Fruit fly (Drosophila melanogaster): ENCODE measurements around the gene unc-13-4A.

The unc-13-4A gene

dm6 chr3L:7319768-7320167 is 7.1 kb upstream of the unc-13-4A start, which contains the start of gene CG8607:
TSS of gene CG8607 (plus strand) at chr3L:7320068.
- TF ChIP-seq CG7045 (GFP tag; optimal IDR thresholded peaks at IDR 0.05) (no peak), CG12768 (GFP tag; optimal IDR thresholded peaks at IDR 0.05) (no peak), CG14711 (tag; optimal IDR thresholded peaks at IDR 0.05) (no peak), ovo (GFP tag; optimal IDR thresholded peaks at IDR 0.05) (no peak), CG33017 (tag; optimal IDR thresholded peaks at IDR 0.05) (no peak), toe (GFP tag; optimal IDR thresholded peaks at IDR 0.05) (no peak), CG11617 (GFP tag; optimal IDR thresholded peaks at IDR 0.05) (no peak), Hr96 (GFP tag; optimal IDR thresholded peaks at IDR 0.05) (no peak), cic (GFP tag; optimal IDR thresholded peaks at IDR 0.05) (no peak), CG7101 (tag; optimal IDR thresholded peaks at IDR 0.05) (no peak), cnc (optimal IDR thresholded peaks at IDR 0.05) (no peak), CG5204 (GFP tag; optimal IDR thresholded peaks at IDR 0.05) (no peak), Clk (GFP tag; optimal IDR thresholded peaks at IDR 0.05) (no peak), Mnt (GFP tag; optimal IDR thresholded peaks at IDR 0.05) (no peak), Crg-1 (GFP tag; optimal IDR thresholded peaks at IDR 0.05) (no peak), kay (GFP tag; ENCODE audit: borderline replicate concordance) (no peak), bab1 (GFP tag; optimal IDR thresholded peaks at IDR 0.05) (no peak), CG1620 (GFP tag; optimal IDR thresholded peaks at IDR 0.05) (no peak), pad (GFP tag; optimal IDR thresholded peaks at IDR 0.05) (no peak), tj (GFP tag; optimal IDR thresholded peaks at IDR 0.05) (no peak)

DNA sequence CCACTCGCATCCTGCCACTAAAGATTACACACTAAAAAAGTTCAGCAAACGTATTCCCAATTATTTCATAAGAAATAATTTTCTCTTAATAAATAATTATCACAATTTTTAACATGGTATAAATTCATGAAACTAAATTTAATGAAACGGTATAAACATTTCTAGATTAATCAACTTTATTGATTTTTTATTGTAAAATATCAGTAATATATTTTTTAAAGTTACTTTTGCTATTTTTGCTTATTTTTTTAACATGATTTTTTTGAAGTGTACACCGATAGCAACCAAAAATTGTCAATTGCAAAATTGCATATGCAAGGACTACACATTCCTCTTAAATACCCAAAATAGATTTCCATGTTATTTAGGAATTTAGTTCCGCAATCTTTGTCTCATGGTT is 1.4 kb upstream of the unc-13-4A start:
- TF ChIP-seq toe (GFP tag; optimal IDR thresholded peaks at IDR 0.05) (no peak), CG7101 (tag; optimal IDR thresholded peaks at IDR 0.05) (no peak), ovo (GFP tag; optimal IDR thresholded peaks at IDR 0.05) (no peak), cic (GFP tag; optimal IDR thresholded peaks at IDR 0.05) (no peak), Mnt (GFP tag; optimal IDR thresholded peaks at IDR 0.05) (no peak), cnc (optimal IDR thresholded peaks at IDR 0.05) (no peak), kay (GFP tag; ENCODE audit: borderline replicate concordance) (no peak), CG12768 (GFP tag; optimal IDR thresholded peaks at IDR 0.05) (no peak), Crg-1 (GFP tag; optimal IDR thresholded peaks at IDR 0.05) (no peak), tj (GFP tag; optimal IDR thresholded peaks at IDR 0.05) (no peak), Clk (GFP tag; optimal IDR thresholded peaks at IDR 0.05) (no peak), pad (GFP tag; optimal IDR thresholded peaks at IDR 0.05) (no peak), bab1 (GFP tag; optimal IDR thresholded peaks at IDR 0.05) (no peak), CG14711 (tag; optimal IDR thresholded peaks at IDR 0.05) (no peak), CG33017 (tag; optimal IDR thresholded peaks at IDR 0.05) (no peak), CG1620 (GFP tag; optimal IDR thresholded peaks at IDR 0.05) (no peak), CG5204 (GFP tag; optimal IDR thresholded peaks at IDR 0.05) (no peak), CG7045 (GFP tag; optimal IDR thresholded peaks at IDR 0.05) (no peak)

dm6 chr3L:7313559-7314132 is 950 bp upstream of the unc-13-4A start:
- TF ChIP-seq bab1 (GFP tag; optimal IDR thresholded peaks at IDR 0.05), result no peak
- no peak for TF ChIP-seq CG7045 (GFP tag; optimal IDR thresholded peaks at IDR 0.05)
- TF ChIP-seq Crg-1 (GFP tag; optimal IDR thresholded peaks at IDR 0.05), result no peak
- TF ChIP-seq cic (GFP tag; optimal IDR thresholded peaks at IDR 0.05), result no peak
- TF ChIP-seq cnc (optimal IDR thresholded peaks at IDR 0.05), result no peak

- TF ChIP-seq cic (GFP tag; optimal IDR thresholded peaks at IDR 0.05), result no peak
- no peak for TF ChIP-seq CG12768 (GFP tag; optimal IDR thresholded peaks at IDR 0.05)
- no peak for TF ChIP-seq CG5204 (GFP tag; optimal IDR thresholded peaks at IDR 0.05)
- TF ChIP-seq toe (GFP tag; optimal IDR thresholded peaks at IDR 0.05), result no peak
- no peak for TF ChIP-seq Clk (GFP tag; optimal IDR thresholded peaks at IDR 0.05)
- TF ChIP-seq Mnt (GFP tag; optimal IDR thresholded peaks at IDR 0.05), result no peak
- TF ChIP-seq cnc (optimal IDR thresholded peaks at IDR 0.05), result no peak
- TF ChIP-seq CG33017 (tag; optimal IDR thresholded peaks at IDR 0.05), result no peak
- TF ChIP-seq Hr96 (GFP tag; optimal IDR thresholded peaks at IDR 0.05), result no peak
- no peak for TF ChIP-seq CG11617 (GFP tag; optimal IDR thresholded peaks at IDR 0.05)
- TF ChIP-seq pad (GFP tag; optimal IDR thresholded peaks at IDR 0.05), result no peak
- no peak for TF ChIP-seq CG14711 (tag; optimal IDR thresholded peaks at IDR 0.05)
- TF ChIP-seq tj (GFP tag; optimal IDR thresholded peaks at IDR 0.05), result no peak
These were observed 12.0 kb downstream of the unc-13-4A start for dm6 chr3L:7300660-7301059.

DNA sequence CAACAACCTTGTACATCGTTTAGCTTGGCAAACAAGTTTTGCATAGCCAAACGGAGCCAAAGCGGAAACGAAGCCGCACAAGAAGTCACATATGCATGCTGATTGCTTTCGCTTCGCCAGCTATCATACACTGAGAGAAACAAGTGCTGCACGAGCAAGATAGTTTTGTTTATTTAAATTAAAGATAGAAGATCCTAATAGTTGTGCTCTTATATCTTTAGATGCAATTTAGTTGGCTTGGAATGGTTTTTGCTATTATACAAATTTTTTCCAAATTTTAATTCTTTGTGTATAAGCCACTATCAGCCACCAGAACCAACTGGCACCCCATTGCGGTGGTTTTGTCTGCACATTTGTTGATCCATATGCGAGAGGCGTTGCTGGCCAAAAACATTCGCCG is 29.2 kb downstream of the unc-13-4A start:
- TF ChIP-seq kay (GFP tag; ENCODE audit: borderline replicate concordance), result no peak
- no peak for TF ChIP-seq tj (GFP tag; optimal IDR thresholded peaks at IDR 0.05)
- no peak for TF ChIP-seq CG5204 (GFP tag; optimal IDR thresholded peaks at IDR 0.05)
- no peak for TF ChIP-seq CG14711 (tag; optimal IDR thresholded peaks at IDR 0.05)
- no peak for TF ChIP-seq pad (GFP tag; optimal IDR thresholded peaks at IDR 0.05)

dm6 chr3L:7263757-7264516 is 48.8 kb downstream of the unc-13-4A start, which contains the start of gene CG14830:
TSS of gene CG14830 (minus strand) at chr3L:7263920.
- TF ChIP-seq ovo (GFP tag; optimal IDR thresholded peaks at IDR 0.05) (peak; percentile 36), pad (GFP tag; optimal IDR thresholded peaks at IDR 0.05) (no peak), tj (GFP tag; optimal IDR thresholded peaks at IDR 0.05) (peak; percentile 54), CG14711 (tag; optimal IDR thresholded peaks at IDR 0.05) (peak; percentile 4)
